Worm (Caenorhabditis elegans): ENCODE measurements around the gene ccf-1.
A peak's percentile ranks its signal among the peaks of the same experiment; 100 is the strongest.

Gene ccf-1

DNA sequence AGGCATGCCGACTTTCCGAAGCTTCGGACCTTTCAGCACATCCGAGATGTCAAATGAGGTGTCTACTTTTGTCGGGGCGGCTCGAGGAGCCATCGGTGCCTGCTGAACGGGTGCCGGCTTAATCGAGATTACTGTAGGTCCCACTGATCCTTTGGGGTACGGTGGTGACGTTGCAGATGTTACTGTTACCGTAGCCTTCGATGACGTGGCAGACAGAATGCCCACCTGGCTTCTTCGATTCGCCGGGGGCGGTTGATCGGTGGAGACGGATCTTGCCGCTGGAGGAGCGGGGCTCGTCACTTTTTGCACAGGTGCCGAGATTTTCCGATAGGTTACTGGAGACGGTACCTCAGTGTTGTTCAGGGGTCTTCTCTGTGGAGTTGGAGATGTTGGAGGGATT, 48.4 kb downstream of the ccf-1 start:
- TF ChIP-seq lin-15B (tag; optimal IDR thresholded peaks at IDR 0.05) (no peak), set-16 (GFP tag; IDR thresholded peaks at IDR 0.05) (peak; percentile 75; the same call in 1 of the 2 replicates), aly-2 (tag; optimal IDR thresholded peaks at IDR 0.05) (no peak)

DNA sequence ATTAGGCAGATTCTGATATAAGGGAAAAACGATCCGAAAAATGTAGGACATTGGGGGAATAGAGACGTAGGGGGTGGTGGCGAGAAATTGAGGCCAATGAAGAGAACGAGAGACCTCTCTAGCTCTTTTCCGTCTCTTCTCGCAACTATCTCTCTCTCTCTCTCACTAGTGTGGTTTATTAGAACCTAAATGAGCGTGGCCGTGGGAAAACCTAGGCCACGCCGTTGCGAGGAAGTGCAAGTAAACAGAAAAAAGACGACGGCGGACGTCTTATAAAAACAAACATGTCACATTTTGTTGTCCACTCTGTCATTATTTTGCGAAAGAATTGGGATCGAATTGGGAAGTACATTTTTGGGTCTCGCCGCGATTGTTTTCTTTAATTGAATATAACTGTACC, 50.0 kb downstream of the ccf-1 start:
- peak; percentile 75 for TF ChIP-seq dpl-1 (GFP tag; optimal IDR thresholded peaks at IDR 0.05)
- peak; percentile 40 to 88 for TF ChIP-seq daf-16 (GFP tag; optimal IDR thresholded peaks at IDR 0.05)
- peak; percentile 99 for TF ChIP-seq daf-16 (tag; optimal IDR thresholded peaks at IDR 0.05)
- TF ChIP-seq ctbp-1 (GFP tag; IDR thresholded peaks at IDR 0.05), result 0 out of 2 replicates have a peak, but pooled peaks have one; percentile 35
- TF ChIP-seq lin-38 (GFP tag; IDR thresholded peaks at IDR 0.05), result peak; percentile 74
- 0 out of 2 replicates have a peak, but pooled peaks have one; percentile 38 for TF ChIP-seq php-3 (GFP tag; IDR thresholded peaks at IDR 0.05)
- TF ChIP-seq Y105C5A.15 (GFP tag; IDR thresholded peaks at IDR 0.05), result no peak
- peak; percentile 60 for TF ChIP-seq F37D6.2 (tag; optimal IDR thresholded peaks at IDR 0.05)
- TF ChIP-seq dmd-6 (GFP tag; IDR thresholded peaks at IDR 0.05), result peak; percentile 84
- TF ChIP-seq pqm-1 (tag; optimal IDR thresholded peaks at IDR 0.05), result peak; percentile 27
- TF ChIP-seq mdl-1 (tag; optimal IDR thresholded peaks at IDR 0.05), result peak in 1 of 2 experiments; percentile 74
- TF ChIP-seq nhr-6 (tag; optimal IDR thresholded peaks at IDR 0.05), result peak; percentile 91
- TF ChIP-seq T20F7.1 (GFP tag; optimal IDR thresholded peaks at IDR 0.05), result no peak
- no peak for TF ChIP-seq nhr-76 (tag; optimal IDR thresholded peaks at IDR 0.05)
- no peak for TF ChIP-seq lin-39 (tag; optimal IDR thresholded peaks at IDR 0.05)
- TF ChIP-seq nhr-48 (tag; optimal IDR thresholded peaks at IDR 0.05), result peak; percentile 25
- TF ChIP-seq hmg-1.1 (GFP tag; IDR thresholded peaks at IDR 0.05), result peak; percentile 86
- no peak for TF ChIP-seq F49E8.2 (tag; optimal IDR thresholded peaks at IDR 0.05; ENCODE audit: borderline replicate concordance)
- TF ChIP-seq ceh-44 (GFP tag; IDR thresholded peaks at IDR 0.05), result peak; percentile 79; the same call in 1 of the 2 replicates
- TF ChIP-seq hlh-11 (tag; optimal IDR thresholded peaks at IDR 0.05), result peak; percentile 87
- peak; percentile 72 to 91 for TF ChIP-seq lsy-2 (tag; optimal IDR thresholded peaks at IDR 0.05)
- peak; percentile 97 for TF ChIP-seq mes-2 (tag; optimal IDR thresholded peaks at IDR 0.05; ENCODE audit: poor library complexity, severe bottlenecking)
- TF ChIP-seq F44E2.7 (GFP tag; IDR thresholded peaks at IDR 0.05), result no peak
- TF ChIP-seq vab-7 (GFP tag; IDR thresholded peaks at IDR 0.05), result 0 out of 2 replicates have a peak, but pooled peaks have one; percentile 32
- TF ChIP-seq madf-9 (GFP tag; conservative IDR thresholded peaks at IDR 0.05), result peak; percentile 65
- TF ChIP-seq tag-97 (GFP tag; IDR thresholded peaks at IDR 0.05), result no peak
- TF ChIP-seq arid-1 (GFP tag; conservative IDR thresholded peaks at IDR 0.05), result peak; percentile 60; the same call in 1 of the 2 replicates
- peak; percentile 87 for TF ChIP-seq nhr-11 (tag; optimal IDR thresholded peaks at IDR 0.05)
- TF ChIP-seq spr-3 (GFP tag; optimal IDR thresholded peaks at IDR 0.05), result peak; percentile 43
- TF ChIP-seq lin-13 (GFP tag; optimal IDR thresholded peaks at IDR 0.05), result peak; percentile 84
- no peak for TF ChIP-seq Y5F2A.4 (GFP tag; optimal IDR thresholded peaks at IDR 0.05)
- peak; percentile 61 for TF ChIP-seq snpc-4 (tag; optimal IDR thresholded peaks at IDR 0.05)
- TF ChIP-seq pha-4 (GFP tag; IDR thresholded peaks at IDR 0.05), result peak; percentile 67
- peak; percentile 96 for TF ChIP-seq pha-4 (tag; optimal IDR thresholded peaks at IDR 0.05)
- TF ChIP-seq T26A8.4 (GFP tag; IDR thresholded peaks at IDR 0.05), result peak; percentile 56; the same call in 1 of the 2 replicates
- peak in 1 of 2 experiments; percentile 48 for TF ChIP-seq unc-62 (GFP tag; optimal IDR thresholded peaks at IDR 0.05 in 1 of 2)
- no peak for TF ChIP-seq unc-62 (tag; optimal IDR thresholded peaks at IDR 0.05)
- peak; percentile 85 for TF ChIP-seq nhr-28 (tag; optimal IDR thresholded peaks at IDR 0.05)
- 0 out of 2 replicates have a peak, but pooled peaks have one; percentile 36 for TF ChIP-seq lin-1 (GFP tag; IDR thresholded peaks at IDR 0.05)
- TF ChIP-seq dve-1 (tag; optimal IDR thresholded peaks at IDR 0.05; ENCODE audit: insufficient read depth), result peak; percentile 91
- TF ChIP-seq aha-1 (tag), result no peak
- TF ChIP-seq nhr-77 (tag; optimal IDR thresholded peaks at IDR 0.05), result peak; percentile 74
- TF ChIP-seq dmd-8 (GFP tag; IDR thresholded peaks at IDR 0.05), result no peak
- peak; percentile 55; the same call in 1 of the 2 replicates for TF ChIP-seq tra-1 (GFP tag; IDR thresholded peaks at IDR 0.05)
- peak; percentile 83 for TF ChIP-seq rbr-2 (tag; optimal IDR thresholded peaks at IDR 0.05)
- TF ChIP-seq duxl-1 (tag; optimal IDR thresholded peaks at IDR 0.05; ENCODE audit: poor library complexity), result peak; percentile 63
- 0 out of 2 replicates have a peak, but pooled peaks have one; percentile 38 for TF ChIP-seq dmd-9 (GFP tag; IDR thresholded peaks at IDR 0.05)

Measured in whole organism, L4 larva.